Worm (Caenorhabditis elegans) whole organism, early embryonic: ENCODE measurements around the gene secs-1.

ENCODE experiments used
- B0310.2 ChIP-seq: sonication (generic microtip); optimal IDR thresholded peaks from 2 replicates; lab custom pipeline; 2016; ENCODE audit warnings: mild to moderate bottlenecking, missing genetic modification characterization, missing compliant biosample characterization
- aly-1 ChIP-seq: sonication (generic microtip); optimal IDR thresholded peaks from 2 replicates; lab custom pipeline; 2016; ENCODE audit warnings: missing genetic modification characterization, missing compliant biosample characterization
- ama-1 ChIP-seq: fragments of 150-350 bp; optimal IDR thresholded peaks from 2 replicates; lab custom pipeline; 2014
- ets-7 ChIP-seq: sonication (generic microtip); optimal IDR thresholded peaks from 2 replicates; lab custom pipeline; 2016; ENCODE audit warnings: missing genotype, missing genetic modification characterization, missing compliant biosample characterization
- hmbx-1 ChIP-seq: sonication (generic microtip); optimal IDR thresholded peaks from 2 replicates; lab custom pipeline; 2016; ENCODE audit warnings: mild to moderate bottlenecking, missing genetic modification characterization, missing compliant biosample characterization
- hmg-4 ChIP-seq: fragments of 200-800 bp; sonication (Bioruptor generic); optimal IDR thresholded peaks from 2 replicates; lab custom pipeline; 2018; ENCODE audit warnings: mild to moderate bottlenecking, missing genetic modification characterization, missing compliant biosample characterization
- scrt-1 ChIP-seq: fragments of 200-800 bp; sonication (Bioruptor generic); IDR thresholded peaks from 2 replicates; pipeline ENCODE4 v1.3.6; 2022; ENCODE audit warnings: missing genetic modification characterization, missing compliant biosample characterization

- TF ChIP-seq ama-1 (lab: Kevin White, UChicago) = no peak
- no peak for TF ChIP-seq aly-1
- TF ChIP-seq hmbx-1 (tag; lab: Kevin White, UChicago) = no peak
- no peak for TF ChIP-seq ets-7 (tag; lab: Kevin White, UChicago)
- no peak for TF ChIP-seq scrt-1 (GFP tag; lab: Robert Waterston, UW)
- TF ChIP-seq hmg-4 (GFP tag; lab: Kevin White, UChicago) = no peak
- no peak for TF ChIP-seq B0310.2 (tag; lab: Kevin White, UChicago)
Observed at ce11 chrV:10764066-10764465, 40.2 kb downstream of the secs-1 start, which contains the start of gene ocr-1.
